Worm (Caenorhabditis elegans) whole organism, early embryonic: ENCODE measurements around the gene W08G11.5.

Source experiments
- B0310.2 ChIP-seq: sonication (generic microtip); optimal IDR thresholded peaks from 2 replicates; lab custom pipeline; 2016; ENCODE audit warnings: mild to moderate bottlenecking, missing genetic modification characterization, missing compliant biosample characterization
- F13C5.2 ChIP-seq: sonication (generic microtip); optimal IDR thresholded peaks from 2 replicates; lab custom pipeline; 2017; ENCODE audit warnings: mild to moderate bottlenecking, missing genetic modification characterization, inconsistent platforms, missing compliant biosample characterization
- aly-1 ChIP-seq: sonication (generic microtip); optimal IDR thresholded peaks from 2 replicates; lab custom pipeline; 2016; ENCODE audit warnings: missing genetic modification characterization, missing compliant biosample characterization
- ama-1 ChIP-seq: fragments of 150-350 bp; optimal IDR thresholded peaks from 2 replicates; lab custom pipeline; 2014
- ceh-13 ChIP-seq: fragments of 200-800 bp; sonication (Bioruptor generic); optimal IDR thresholded peaks from 2 replicates; lab custom pipeline; 2018; ENCODE audit warnings: mild to moderate bottlenecking, missing genetic modification characterization, missing compliant biosample characterization
- ceh-36 ChIP-seq: sonication (generic microtip); optimal IDR thresholded peaks from 2 replicates; lab custom pipeline; 2016; ENCODE audit warnings: missing genetic modification characterization, inconsistent platforms, missing compliant biosample characterization
- ets-7 ChIP-seq: sonication (generic microtip); optimal IDR thresholded peaks from 2 replicates; lab custom pipeline; 2016; ENCODE audit warnings: missing genotype, missing genetic modification characterization, missing compliant biosample characterization
- flt-1 ChIP-seq: fragments of 200-800 bp; sonication (Bioruptor generic); IDR thresholded peaks from 2 replicates; pipeline ENCODE4 v1.3.6; 2022; ENCODE audit warnings: missing genetic modification characterization, missing compliant biosample characterization
- hmbx-1 ChIP-seq: sonication (generic microtip); optimal IDR thresholded peaks from 2 replicates; lab custom pipeline; 2016; ENCODE audit warnings: mild to moderate bottlenecking, missing genetic modification characterization, missing compliant biosample characterization
- hmg-4 ChIP-seq: fragments of 200-800 bp; sonication (Bioruptor generic); optimal IDR thresholded peaks from 2 replicates; lab custom pipeline; 2018; ENCODE audit warnings: mild to moderate bottlenecking, missing genetic modification characterization, missing compliant biosample characterization
- hnd-1 ChIP-seq: sonication (generic microtip); optimal IDR thresholded peaks from 2 replicates; lab custom pipeline; 2016; ENCODE audit warnings: missing genetic modification characterization, missing compliant biosample characterization
- pes-1 ChIP-seq: fragments of 200-800 bp; sonication (Bioruptor generic); IDR thresholded peaks from 2 replicates; pipeline ENCODE4 v1.3.6; 2022; ENCODE audit warnings: missing genetic modification reagents, missing genetic modification characterization, missing compliant biosample characterization
- scrt-1 ChIP-seq: fragments of 200-800 bp; sonication (Bioruptor generic); IDR thresholded peaks from 2 replicates; pipeline ENCODE4 v1.3.6; 2022; ENCODE audit warnings: missing genetic modification characterization, missing compliant biosample characterization
- sea-1 ChIP-seq: fragments of 200-800 bp; sonication (Bioruptor generic); conservative IDR thresholded peaks from 2 replicates; pipeline ENCODE4 v1.3.6; 2022; ENCODE audit warnings: missing genetic modification characterization, missing compliant biosample characterization
- tbx-11 ChIP-seq: fragments of 200-800 bp; sonication (Bioruptor generic); IDR thresholded peaks from 2 replicates; pipeline ENCODE4 v1.3.6; 2022; ENCODE audit warnings: missing genetic modification characterization, missing compliant biosample characterization
- tbx-37 ChIP-seq: fragments of 200-800 bp; sonication (Bioruptor generic); conservative IDR thresholded peaks from 2 replicates; pipeline ENCODE4 v1.3.6; 2022; ENCODE audit warnings: missing genetic modification reagents, missing genetic modification characterization, missing compliant biosample characterization
- tra-4 ChIP-seq: sonication (generic microtip); optimal IDR thresholded peaks from 2 replicates; lab custom pipeline; 2017; ENCODE audit warnings: missing genetic modification characterization, missing compliant biosample characterization

The W08G11.5 gene

ce11 chrV:16322155-16322554, 24.2 kb downstream of the W08G11.5 start:
- TF ChIP-seq F13C5.2 (tag; lab: Kevin White, UChicago) (no peak), flt-1 (GFP tag; lab: Robert Waterston, UW) (no peak), hmbx-1 (tag; lab: Kevin White, UChicago) (no peak), aly-1 (tag; lab: Kevin White, UChicago) (no peak), tbx-11 (GFP tag; lab: Robert Waterston, UW) (no peak), pes-1 (no peak), tbx-37 (GFP tag; lab: Robert Waterston, UW) (no peak)

DNA sequence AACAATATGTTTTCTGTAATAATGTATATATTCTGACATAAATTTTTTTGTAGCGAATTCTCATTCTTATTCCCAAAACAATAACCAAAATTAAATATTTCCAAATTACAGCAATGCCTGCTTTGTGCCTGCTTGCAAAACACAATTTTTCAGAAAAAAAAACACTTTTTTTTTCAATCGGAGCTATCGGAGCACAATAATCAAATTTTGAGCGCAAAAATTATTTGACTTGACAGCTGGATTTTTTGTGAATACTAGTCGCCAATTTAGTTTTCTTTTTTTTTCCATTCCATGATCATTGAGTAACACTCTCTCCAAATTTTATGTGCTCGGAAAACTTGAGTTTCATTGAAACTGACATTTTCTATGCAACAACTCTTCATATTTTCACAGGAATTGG, 29.1 kb downstream of the W08G11.5 start, which contains the start of gene srh-180:
srh-180 (plus strand) TSS at position 301 of the 400 bp plus-strand sequence.
- TF ChIP-seq pes-1 = no peak
- no peak for TF ChIP-seq ceh-36 (tag; lab: Kevin White, UChicago)
- no peak for TF ChIP-seq hmbx-1 (tag; lab: Kevin White, UChicago)
- no peak for TF ChIP-seq aly-1 (tag; lab: Kevin White, UChicago)
- no peak for TF ChIP-seq scrt-1 (GFP tag; lab: Robert Waterston, UW)
- TF ChIP-seq B0310.2 (tag; lab: Kevin White, UChicago) = no peak
- no peak for TF ChIP-seq flt-1 (GFP tag; lab: Robert Waterston, UW)
- no peak for TF ChIP-seq hnd-1 (tag; lab: Kevin White, UChicago)
- TF ChIP-seq ets-7 (tag; lab: Kevin White, UChicago) = no peak
- TF ChIP-seq hmg-4 (GFP tag; lab: Kevin White, UChicago) = no peak
- no peak for TF ChIP-seq tbx-11 (GFP tag; lab: Robert Waterston, UW)
- TF ChIP-seq ama-1 (lab: Kevin White, UChicago) = no peak
- TF ChIP-seq tbx-37 (GFP tag; lab: Robert Waterston, UW) = no peak
- no peak for TF ChIP-seq tra-4
- no peak for TF ChIP-seq ceh-13 (GFP tag; lab: Kevin White, UChicago)

DNA sequence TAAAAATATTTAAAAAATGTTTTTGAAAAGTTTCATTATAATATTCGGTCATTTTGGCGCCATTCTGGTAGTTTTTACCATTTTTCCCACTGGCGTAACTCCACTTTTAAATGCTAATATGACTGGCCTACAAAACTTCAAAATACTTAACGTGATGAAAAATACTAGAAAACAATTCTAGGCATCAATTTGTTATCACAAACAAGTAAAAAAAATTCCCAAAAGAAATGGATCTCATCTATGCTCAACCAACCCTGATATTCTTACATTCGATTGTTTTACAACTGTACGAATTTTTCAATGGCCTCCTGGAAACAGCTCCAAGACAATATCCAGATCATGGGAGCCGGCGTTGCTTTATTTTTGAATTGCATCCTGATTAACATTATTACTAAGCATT, 31.3 kb downstream of the W08G11.5 start, which contains the start of gene str-214:
str-214 (plus strand) TSS at position 301 of the 400 bp plus-strand sequence.
- TF ChIP-seq B0310.2 (tag; lab: Kevin White, UChicago) = no peak
- TF ChIP-seq F13C5.2 (tag; lab: Kevin White, UChicago) = no peak
- TF ChIP-seq pes-1 = no peak
- TF ChIP-seq hmbx-1 (tag; lab: Kevin White, UChicago) = no peak
- no peak for TF ChIP-seq ets-7 (tag; lab: Kevin White, UChicago)
- no peak for TF ChIP-seq ceh-13 (GFP tag; lab: Kevin White, UChicago)
- no peak for TF ChIP-seq aly-1 (tag; lab: Kevin White, UChicago)

ce11 chrV:16309523-16309922, 36.8 kb downstream of the W08G11.5 start, which contains the start of gene oac-7:
Gene oac-7, plus strand, starts transcription at chrV:16309805.
- no peak for TF ChIP-seq pes-1
- TF ChIP-seq hmg-4 (GFP tag; lab: Kevin White, UChicago) = no peak

DNA sequence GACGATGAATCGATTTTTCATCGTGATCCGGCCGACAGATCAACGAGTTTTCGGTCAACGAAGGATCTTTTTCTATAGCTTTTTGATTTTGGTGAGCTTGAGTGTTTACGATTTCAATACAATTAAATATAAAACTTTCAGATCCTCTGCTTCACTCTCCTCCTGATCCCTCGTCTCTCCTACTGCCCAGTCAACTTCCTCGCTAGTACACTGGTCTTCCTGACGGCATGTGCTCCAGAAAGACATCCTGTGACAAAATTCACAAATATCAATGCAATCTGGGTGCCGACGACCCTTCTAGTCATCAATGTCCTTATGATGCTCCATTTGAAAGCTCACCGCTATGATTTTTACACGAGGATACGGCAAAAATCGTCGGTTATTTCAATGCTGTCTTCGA, 38.0 kb downstream of the W08G11.5 start:
- TF ChIP-seq ceh-13 (GFP tag; lab: Kevin White, UChicago) (no peak), tra-4 (no peak), B0310.2 (tag; lab: Kevin White, UChicago) (no peak), flt-1 (GFP tag; lab: Robert Waterston, UW) (no peak), pes-1 (no peak), hmbx-1 (tag; lab: Kevin White, UChicago) (no peak), tbx-37 (GFP tag; lab: Robert Waterston, UW) (no peak), sea-1 (no peak), scrt-1 (GFP tag; lab: Robert Waterston, UW) (no peak), hnd-1 (tag; lab: Kevin White, UChicago) (no peak), ceh-36 (tag; lab: Kevin White, UChicago) (no peak), aly-1 (tag; lab: Kevin White, UChicago) (no peak), ets-7 (tag; lab: Kevin White, UChicago) (no peak), hmg-4 (GFP tag; lab: Kevin White, UChicago) (no peak), F13C5.2 (tag; lab: Kevin White, UChicago) (no peak), tbx-11 (GFP tag; lab: Robert Waterston, UW) (no peak), ama-1 (lab: Kevin White, UChicago) (no peak)

DNA sequence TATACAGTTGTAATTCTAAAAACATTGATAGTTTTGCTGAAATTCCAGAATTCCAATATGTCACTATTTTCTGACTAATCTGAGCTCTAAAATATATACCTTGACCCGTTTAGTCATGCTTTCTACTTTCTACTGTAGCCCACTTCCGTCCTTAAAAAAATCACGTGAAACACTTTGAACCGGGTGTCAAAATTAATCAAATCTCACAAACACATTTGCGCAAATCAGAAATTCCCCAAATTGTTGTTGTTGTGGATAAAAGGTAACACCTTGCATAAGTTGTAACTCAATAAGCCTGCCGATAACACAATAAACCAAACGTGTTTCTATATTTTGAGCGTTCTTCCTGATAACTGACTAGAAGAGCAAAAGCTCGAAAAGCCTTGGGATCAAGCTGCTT, 39.1 kb downstream of the W08G11.5 start, which contains the start of gene srxa-7:
srxa-7 (plus strand) TSS at position 301 of the 400 bp plus-strand sequence.
- TF ChIP-seq hnd-1 (tag; lab: Kevin White, UChicago) = no peak
- TF ChIP-seq pes-1 = no peak
- TF ChIP-seq hmbx-1 (tag; lab: Kevin White, UChicago) = no peak
- no peak for TF ChIP-seq tbx-37 (GFP tag; lab: Robert Waterston, UW)
- TF ChIP-seq ceh-36 (tag; lab: Kevin White, UChicago) = no peak
- no peak for TF ChIP-seq sea-1
- no peak for TF ChIP-seq ceh-13 (GFP tag; lab: Kevin White, UChicago)
- TF ChIP-seq ets-7 (tag; lab: Kevin White, UChicago) = no peak
- no peak for TF ChIP-seq tra-4
- no peak for TF ChIP-seq scrt-1 (GFP tag; lab: Robert Waterston, UW)
- no peak for TF ChIP-seq F13C5.2 (tag; lab: Kevin White, UChicago)
- no peak for TF ChIP-seq ama-1 (lab: Kevin White, UChicago)
- no peak for TF ChIP-seq tbx-11 (GFP tag; lab: Robert Waterston, UW)
- TF ChIP-seq flt-1 (GFP tag; lab: Robert Waterston, UW) = no peak
- no peak for TF ChIP-seq B0310.2 (tag; lab: Kevin White, UChicago)
- no peak for TF ChIP-seq aly-1 (tag; lab: Kevin White, UChicago)
- TF ChIP-seq hmg-4 (GFP tag; lab: Kevin White, UChicago) = no peak

DNA sequence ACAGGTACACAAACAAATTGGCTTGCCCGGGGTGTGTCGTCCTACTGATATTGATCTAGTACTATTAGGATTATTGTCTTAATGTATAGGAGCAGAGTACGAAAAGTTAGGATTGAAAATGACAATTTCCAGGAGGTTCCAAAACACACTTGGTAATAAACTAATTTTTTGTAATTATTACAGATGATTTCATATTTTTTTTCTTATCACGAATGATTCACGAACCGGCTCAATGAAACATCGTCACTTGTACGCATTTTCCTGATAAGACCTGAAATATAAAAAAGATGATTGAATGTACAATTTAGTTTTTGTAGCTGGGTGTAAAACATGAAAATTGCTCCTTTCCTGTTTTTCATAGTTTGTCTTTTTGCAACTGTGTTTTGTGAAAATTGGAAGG, 43.9 kb downstream of the W08G11.5 start, which contains the start of the genes C31A11.13 and oac-6:
C31A11.13 (minus strand) TSS at position 113 of the 400 bp plus-strand sequence.
oac-6 (plus strand) TSS at position 279 of the 400 bp plus-strand sequence.
- TF ChIP-seq scrt-1 (GFP tag; lab: Robert Waterston, UW) (no peak), ama-1 (lab: Kevin White, UChicago) (no peak), sea-1 (no peak)
